Fruit fly (Drosophila melanogaster) whole organism, wandering third instar larva: ENCODE data around the gene Mvb12.

Source experiments
- Abd-B ChIP-seq: fragments of >200 bp; optimal IDR thresholded peaks from 2 replicates; lab custom pipeline; 2017; ENCODE audit warnings: missing biosample characterization, missing genetic modification characterization
- Rel ChIP-seq, 2 experiments: fragments of 200-800 bp; sonication (Bioruptor generic) in 1 of 2; optimal IDR thresholded peaks; 2 replicates in 1 of 2; 3 replicates in 1 of 2; lab custom pipeline; 2016 to 2019; ENCODE audit warnings: mild to moderate bottlenecking in 2 of 2, missing biosample characterization in 2 of 2, missing genetic modification characterization in 2 of 2, moderate library complexity in 1 of 2
- dsf ChIP-seq: sonication (Bioruptor generic); optimal IDR thresholded peaks from 2 replicates; lab custom pipeline; 2016; ENCODE audit warnings: missing biosample characterization, missing genetic modification characterization, borderline replicate concordance
- ey ChIP-seq: fragments of 200-800 bp; sonication (Bioruptor generic); optimal IDR thresholded peaks from 2 replicates; lab custom pipeline; 2016; ENCODE audit warnings: missing biosample characterization, missing genetic modification characterization
- fru ChIP-seq: fragments of 200-800 bp; sonication (Bioruptor generic); optimal IDR thresholded peaks from 3 replicates; lab custom pipeline; 2016; ENCODE audit warnings: missing biosample characterization, mild to moderate bottlenecking, missing genetic modification characterization
- pan ChIP-seq: fragments of >200 bp; optimal IDR thresholded peaks from 2 replicates; lab custom pipeline; 2017
- usp ChIP-seq: fragments of >200 bp; optimal IDR thresholded peaks from 2 replicates; lab custom pipeline; 2017; ENCODE audit warnings: missing biosample characterization, missing genetic modification characterization

dm6 chrX:18108676-18109075, 7.6 kb upstream of the Mvb12 start:
- TF ChIP-seq usp (GFP tag; lab: Kevin White, UChicago) = no peak
- TF ChIP-seq fru (GFP tag; lab: Kevin White, UChicago) = no peak
- no peak for TF ChIP-seq ey (GFP tag; lab: Kevin White, UChicago)
- no peak for TF ChIP-seq Rel (GFP tag; optimal IDR thresholded peaks at IDR 0.05; lab: Kevin White, UChicago)
- TF ChIP-seq Rel (tag; optimal IDR thresholded peaks at IDR 0.05; lab: Kevin White, UChicago) = no peak
- TF ChIP-seq Abd-B (GFP tag; lab: Kevin White, UChicago) = no peak
- no peak for TF ChIP-seq dsf (GFP tag; lab: Kevin White, UChicago)
- no peak for TF ChIP-seq pan
